Worm (Caenorhabditis elegans): ENCODE data around the gene cul-3.
"Not testable (repeated sequence)": the region's sequence is repeated elsewhere in the genome, so short reads cannot be mapped to it uniquely, and the experiment has no call there.

DNA sequence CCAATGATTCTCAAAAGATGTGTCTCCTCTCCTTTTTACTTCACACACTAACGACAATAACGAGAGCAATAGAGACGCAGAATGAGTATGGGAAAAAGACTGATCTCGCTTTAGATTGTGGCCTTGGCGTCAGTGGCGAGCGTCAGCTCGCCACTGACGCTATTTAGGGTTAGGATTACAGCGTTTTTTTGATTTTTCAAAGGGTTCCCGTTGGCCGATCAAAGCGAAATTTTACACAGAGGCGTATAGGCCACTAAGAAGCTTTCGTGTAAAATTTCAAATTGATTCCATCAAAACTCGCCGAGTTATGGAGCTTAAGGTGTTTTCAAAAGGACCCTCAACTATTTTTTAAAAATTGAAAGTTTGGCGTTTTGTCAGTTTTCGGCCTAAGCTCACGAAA, 35.5 kb downstream of the cul-3 start, which contains the start of gene DC2.5:
- not testable (repeated sequence) for TF ChIP-seq lin-35 (GFP tag; optimal IDR thresholded peaks at IDR 0.05); lsy-2 (tag; optimal IDR thresholded peaks at IDR 0.05); dpl-1 (GFP tag; optimal IDR thresholded peaks at IDR 0.05); unc-62 (GFP tag; optimal IDR thresholded peaks at IDR 0.05); mep-1 (tag; optimal IDR thresholded peaks at IDR 0.05); sptf-1 (tag; optimal IDR thresholded peaks at IDR 0.05); efl-1 (optimal IDR thresholded peaks at IDR 0.05); efl-1 (GFP tag; optimal IDR thresholded peaks at IDR 0.05 in 1 of 2); unc-130 (tag; optimal IDR thresholded peaks at IDR 0.05); ama-1 (optimal IDR thresholded peaks at IDR 0.05); fos-1 (tag; optimal IDR thresholded peaks at IDR 0.05)
